Fruit fly (Drosophila melanogaster) whole organism, adult: ENCODE data around the gene CG3557.

Experiments
- CG5204 ChIP-seq: fragments of 200-800 bp; sonication (Bioruptor generic); optimal IDR thresholded peaks from 2 replicates; lab custom pipeline; 2016; ENCODE audit warnings: missing biosample characterization, missing genetic modification characterization
- Clk ChIP-seq: fragments of 200-800 bp; sonication (Bioruptor generic); optimal IDR thresholded peaks from 2 replicates; lab custom pipeline; 2017; ENCODE audit warnings: missing biosample characterization, missing genetic modification characterization
- bab1 ChIP-seq: fragments of 200-800 bp; sonication (Bioruptor generic); optimal IDR thresholded peaks from 3 replicates; lab custom pipeline; 2019; ENCODE audit warnings: missing biosample characterization, mild to moderate bottlenecking, missing genetic modification characterization, moderate library complexity
- cic ChIP-seq: fragments of 200-800 bp; sonication (Bioruptor generic); optimal IDR thresholded peaks from 2 replicates; lab custom pipeline; 2017; ENCODE audit warnings: missing biosample characterization, mild to moderate bottlenecking, missing genetic modification characterization, moderate library complexity
- cnc ChIP-seq, 2 experiments: fragments of >200 bp; optimal IDR thresholded peaks; 2 replicates each; lab custom pipeline; 2017
- ovo ChIP-seq: fragments of 200-800 bp; sonication (Bioruptor generic); optimal IDR thresholded peaks from 2 replicates; lab custom pipeline; 2016; ENCODE audit warnings: missing biosample characterization, missing genetic modification characterization

- TF ChIP-seq Clk (GFP tag; lab: Kevin White, UChicago) (peak; percentile 12), ovo (GFP tag; lab: Kevin White, UChicago) (peak; percentile 92), bab1 (GFP tag; lab: Kevin White, UChicago) (peak; percentile 88), CG5204 (peak; percentile 75), cnc (optimal IDR thresholded peaks at IDR 0.05; lab: Kevin White, UChicago) (no peak), cic (GFP tag; lab: Kevin White, UChicago) (peak; percentile 49)
Measured at dm6 chr2L:2375655-2376417, 9.8 kb downstream of the CG3557 start, which contains the start of gene Atxn7.
